Worm (Caenorhabditis elegans): ENCODE results near the gene fbxa-36.

The fbxa-36 gene

ce11 chrIII:1293135-1293534, at the start of gene fbxa-36:
TSS of gene fbxa-36 (minus strand) at chrIII:1293235.
- TF ChIP-seq C16A3.4 (tag; optimal IDR thresholded peaks at IDR 0.05) (no peak), swsn-7 (tag; optimal IDR thresholded peaks at IDR 0.05) (no peak), fkh-10 (GFP tag; optimal IDR thresholded peaks at IDR 0.05) (no peak)

- TF ChIP-seq unc-30 (tag; optimal IDR thresholded peaks at IDR 0.05) (no peak), unc-62 (GFP tag; optimal IDR thresholded peaks at IDR 0.05) (no peak), elt-2 (tag; optimal IDR thresholded peaks at IDR 0.05) (no peak), unc-98 (GFP tag; IDR thresholded peaks at IDR 0.05) (no peak), lin-13 (GFP tag; optimal IDR thresholded peaks at IDR 0.05) (no peak), zag-1 (tag; optimal IDR thresholded peaks at IDR 0.05) (no peak), aly-2 (tag; optimal IDR thresholded peaks at IDR 0.05) (no peak), dpl-1 (GFP tag; optimal IDR thresholded peaks at IDR 0.05) (no peak), isw-1 (GFP tag; IDR thresholded peaks at IDR 0.05) (no peak), unc-86 (tag; optimal IDR thresholded peaks at IDR 0.05) (no peak)
Observed at ce11 chrIII:1342488-1342887, 49.5 kb upstream of the fbxa-36 start, which contains the start of gene fbxa-26. TSS of gene fbxa-26 (minus strand) at chrIII:1342522.

ce11 chrIII:1340240-1340639, 47.2 kb upstream of the fbxa-36 start, which contains the start of gene fbxa-5:
TSS of gene fbxa-5 (minus strand) at chrIII:1340340.
- TF ChIP-seq mef-2 (tag; optimal IDR thresholded peaks at IDR 0.05) = no peak
- TF ChIP-seq hlh-4 (tag; optimal IDR thresholded peaks at IDR 0.05) = no peak
- no peak for TF ChIP-seq hlh-17 (GFP tag; optimal IDR thresholded peaks at IDR 0.05; ENCODE audit: borderline replicate concordance)
- no peak for TF ChIP-seq pqm-1 (tag; optimal IDR thresholded peaks at IDR 0.05)
- TF ChIP-seq dsc-1 (tag; optimal IDR thresholded peaks at IDR 0.05) = no peak
- TF ChIP-seq ztf-11 (tag; optimal IDR thresholded peaks at IDR 0.05) = no peak
- TF ChIP-seq nhr-76 (tag; optimal IDR thresholded peaks at IDR 0.05) = no peak
- TF ChIP-seq lin-14 (GFP tag; optimal IDR thresholded peaks at IDR 0.05) = no peak
- no peak for TF ChIP-seq lin-35 (GFP tag; optimal IDR thresholded peaks at IDR 0.05)
- no peak for TF ChIP-seq nhr-19 (GFP tag; conservative IDR thresholded peaks at IDR 0.05)
- TF ChIP-seq efl-1 (optimal IDR thresholded peaks at IDR 0.05) = no peak
- TF ChIP-seq efl-1 (GFP tag; optimal IDR thresholded peaks at IDR 0.05 in 1 of 2) = no peak
- TF ChIP-seq fkh-4 (tag; optimal IDR thresholded peaks at IDR 0.05; ENCODE audit: borderline replicate concordance) = no peak
- TF ChIP-seq xbp-1 (tag; optimal IDR thresholded peaks at IDR 0.05) = no peak

- peak; percentile 23 for TF ChIP-seq elt-2 (tag; optimal IDR thresholded peaks at IDR 0.05)
- no peak for TF ChIP-seq ceh-90 (tag; optimal IDR thresholded peaks at IDR 0.05)
Observed at ce11 chrIII:1331894-1332293, 38.9 kb upstream of the fbxa-36 start, which contains the start of gene Y82E9BL.19. TSS of gene Y82E9BL.19 (plus strand) at chrIII:1332016.

- TF ChIP-seq nhr-237 (tag; optimal IDR thresholded peaks at IDR 0.05) (no peak), C34B4.2 (tag; optimal IDR thresholded peaks at IDR 0.05) (no peak), F16B12.6 (tag; optimal IDR thresholded peaks at IDR 0.05) (no peak)
Observed at ce11 chrIII:1326490-1326889, 33.5 kb upstream of the fbxa-36 start, which contains the start of gene Y82E9BL.18. TSS of gene Y82E9BL.18 (plus strand) at chrIII:1326790.

- TF ChIP-seq fos-1 (tag; optimal IDR thresholded peaks at IDR 0.05) (no peak), nhr-76 (tag; optimal IDR thresholded peaks at IDR 0.05) (no peak), unc-98 (GFP tag; IDR thresholded peaks at IDR 0.05) (no peak), nhr-12 (tag; optimal IDR thresholded peaks at IDR 0.05) (no peak), C16A3.4 (tag; optimal IDR thresholded peaks at IDR 0.05) (no peak), lir-3 (tag; optimal IDR thresholded peaks at IDR 0.05; ENCODE audit: poor library complexity) (no peak), hlh-17 (GFP tag; optimal IDR thresholded peaks at IDR 0.05; ENCODE audit: borderline replicate concordance) (no peak), nhr-19 (GFP tag; conservative IDR thresholded peaks at IDR 0.05) (no peak), ztf-11 (tag; optimal IDR thresholded peaks at IDR 0.05) (no peak), nhr-77 (tag; optimal IDR thresholded peaks at IDR 0.05) (no peak), ets-5 (GFP tag; IDR thresholded peaks at IDR 0.05) (no peak), nhr-28 (tag; optimal IDR thresholded peaks at IDR 0.05) (no peak), tlp-1 (tag; optimal IDR thresholded peaks at IDR 0.05) (no peak), nhr-84 (tag; optimal IDR thresholded peaks at IDR 0.05) (no peak), snu-23 (GFP tag; optimal IDR thresholded peaks at IDR 0.05) (no peak), rnt-1 (tag; optimal IDR thresholded peaks at IDR 0.05) (no peak), elt-2 (tag; optimal IDR thresholded peaks at IDR 0.05) (no peak), pax-3 (tag; optimal IDR thresholded peaks at IDR 0.05) (no peak), ama-1 (optimal IDR thresholded peaks at IDR 0.05) (no peak)
Observed at ce11 chrIII:1324513-1324912, 31.5 kb upstream of the fbxa-36 start, which contains the start of gene fbxa-14. TSS of gene fbxa-14 (minus strand) at chrIII:1324613.

Data from whole organism, L1 larva.